Fruit fly (Drosophila melanogaster) whole organism, larva: ENCODE measurements around the gene CG14153.

Experiments
- noc ChIP-seq: fragments of 200-800 bp; sonication (Bioruptor generic); optimal IDR thresholded peaks from 3 replicates; lab custom pipeline; 2019; ENCODE audit warnings: missing biosample characterization, mild to moderate bottlenecking, missing genetic modification characterization, moderate library complexity

Gene CG14153

dm6 chr3L:10672540-10672939 is 29.2 kb downstream of the CG14153 start:
- TF ChIP-seq noc = no peak

DNA sequence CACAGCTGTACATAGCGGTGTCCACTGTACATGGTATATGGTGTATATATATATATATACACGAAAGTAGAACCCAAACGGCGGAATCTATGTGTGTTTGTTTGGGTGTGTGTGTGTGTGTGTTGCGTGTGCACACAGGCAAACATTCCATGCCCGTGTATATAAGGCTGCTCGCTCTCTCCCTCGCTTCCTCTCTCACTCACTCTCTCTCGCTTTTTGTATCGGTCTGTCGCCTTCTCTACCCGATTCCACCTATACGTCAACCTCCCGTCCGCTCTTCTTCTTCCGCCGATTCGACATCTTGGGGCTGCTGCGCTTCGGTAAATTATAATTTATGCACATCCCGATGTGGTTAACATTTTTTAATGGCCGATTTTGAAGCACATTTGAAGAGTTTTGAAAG is 30.8 kb downstream of the CG14153 start:
- TF ChIP-seq noc = peak; percentile 24

DNA sequence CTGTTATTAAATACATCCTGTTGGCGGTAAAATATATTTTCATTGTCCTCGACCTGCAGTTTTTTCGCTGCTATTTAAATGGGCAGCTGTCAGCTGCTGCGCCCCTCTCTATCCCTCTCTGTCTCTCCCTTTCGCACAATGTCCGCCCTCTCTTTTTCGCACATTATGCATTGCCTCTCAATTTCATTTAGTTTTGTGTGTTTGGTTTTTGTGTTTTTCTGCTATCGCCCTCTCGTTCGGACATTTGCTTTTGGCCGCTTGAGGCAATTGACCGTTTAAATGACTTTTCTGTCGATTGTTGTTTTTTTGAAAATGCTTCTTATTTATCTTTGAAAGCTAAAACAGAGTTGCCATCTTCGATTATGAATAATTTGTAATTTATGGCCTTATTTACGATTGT is 31.6 kb downstream of the CG14153 start:
- no peak for TF ChIP-seq noc

DNA sequence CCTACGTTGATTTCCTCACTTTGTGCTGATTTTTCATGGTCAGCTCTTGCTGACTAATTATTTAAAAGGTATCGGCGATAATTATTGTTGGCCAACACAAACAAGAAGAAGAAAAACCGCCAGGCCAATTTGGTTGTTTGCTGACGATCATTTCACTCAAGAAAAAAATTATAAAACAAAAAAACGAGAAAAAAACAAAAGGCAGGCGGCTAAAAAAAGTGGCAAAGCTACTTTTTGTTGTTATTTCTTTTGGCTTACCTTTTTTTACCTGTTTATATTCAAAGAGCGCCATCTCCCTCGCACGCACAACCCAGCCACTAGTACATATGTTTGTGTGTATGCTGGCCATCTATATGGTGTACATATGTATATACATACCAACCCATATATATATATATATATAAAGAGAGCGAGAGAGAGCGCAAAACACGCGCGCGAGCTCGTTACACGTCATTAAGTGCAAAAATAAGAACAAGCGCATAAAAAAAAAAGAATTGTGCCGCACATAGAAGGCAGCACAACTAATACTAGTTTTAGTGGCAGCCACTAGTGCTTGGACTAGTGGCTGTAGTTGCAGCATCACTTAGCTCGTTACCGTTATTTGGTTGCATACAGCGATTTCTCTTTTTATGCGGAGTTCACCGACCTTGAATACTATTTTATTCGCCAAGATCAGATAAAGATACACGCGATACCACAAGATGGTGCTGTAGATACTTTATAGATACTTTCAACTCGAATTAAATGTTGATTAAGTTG is 32.5 kb downstream of the CG14153 start:
- TF ChIP-seq noc = no peak

dm6 chr3L:10677816-10678215 is 34.5 kb downstream of the CG14153 start:
- no peak for TF ChIP-seq noc

- peak; percentile 93 for TF ChIP-seq noc
Observed at dm6 chr3L:10678545-10679067, 35.3 kb downstream of the CG14153 start.

dm6 chr3L:10679711-10680154 is 36.4 kb downstream of the CG14153 start:
- peak; percentile 43 for TF ChIP-seq noc

- no peak for TF ChIP-seq noc
Observed at dm6 chr3L:10680177-10680576, 36.8 kb downstream of the CG14153 start.

DNA sequence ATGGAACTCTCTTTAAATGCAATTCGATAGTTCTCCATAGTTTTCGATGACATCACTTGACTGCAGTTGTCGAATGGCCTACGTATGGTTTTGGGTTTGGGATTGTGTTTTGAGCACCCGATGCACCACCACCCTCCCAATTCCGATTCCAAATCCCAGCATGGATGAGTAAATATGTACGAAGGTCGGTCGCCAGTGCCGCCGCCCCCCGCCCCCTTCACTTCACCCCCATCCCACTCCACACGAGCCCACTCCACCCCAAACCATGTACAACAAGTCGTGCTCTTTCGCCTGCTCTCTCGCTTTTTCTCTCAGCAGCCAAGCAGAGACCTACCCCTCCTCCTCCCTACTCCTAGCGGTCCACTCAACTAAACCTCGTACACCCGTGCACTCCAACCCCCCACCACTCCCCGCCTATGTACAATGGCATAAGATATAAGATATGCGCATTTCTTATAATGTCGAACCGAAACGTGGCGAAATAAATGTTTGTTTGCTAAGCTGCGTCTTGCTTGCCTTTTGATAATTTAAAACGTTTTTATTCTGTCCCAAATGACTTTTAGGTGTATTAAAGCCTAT is 37.5 kb downstream of the CG14153 start:
- no peak for TF ChIP-seq noc

dm6 chr3L:10681814-10682213 is 38.5 kb downstream of the CG14153 start:
- TF ChIP-seq noc = no peak

dm6 chr3L:10682725-10683367 is 39.5 kb downstream of the CG14153 start:
- TF ChIP-seq noc = peak; percentile 98

DNA sequence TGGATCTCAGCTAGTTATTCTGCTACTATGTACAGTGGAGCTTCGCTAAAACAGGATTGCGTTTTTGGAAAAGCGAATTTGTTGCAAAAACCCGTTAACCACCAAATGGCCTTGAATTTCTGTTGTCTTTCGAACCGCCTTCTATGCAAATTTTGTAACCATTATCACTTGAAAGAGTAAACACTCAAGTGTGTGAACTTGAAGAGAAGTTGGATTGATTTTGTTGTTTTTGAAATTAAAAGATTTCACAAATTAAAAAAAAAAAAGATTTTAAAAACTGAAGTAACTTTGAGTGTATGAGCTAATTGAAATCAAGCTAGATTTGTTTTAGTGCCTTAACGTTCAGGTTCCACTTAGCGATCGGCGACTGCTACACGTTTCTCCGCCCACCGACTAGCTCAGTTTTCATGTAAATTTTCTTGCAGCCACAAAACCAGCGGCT is 40.6 kb downstream of the CG14153 start:
- no peak for TF ChIP-seq noc

- TF ChIP-seq noc = no peak
Observed at dm6 chr3L:10684492-10684891, 41.2 kb downstream of the CG14153 start.

DNA sequence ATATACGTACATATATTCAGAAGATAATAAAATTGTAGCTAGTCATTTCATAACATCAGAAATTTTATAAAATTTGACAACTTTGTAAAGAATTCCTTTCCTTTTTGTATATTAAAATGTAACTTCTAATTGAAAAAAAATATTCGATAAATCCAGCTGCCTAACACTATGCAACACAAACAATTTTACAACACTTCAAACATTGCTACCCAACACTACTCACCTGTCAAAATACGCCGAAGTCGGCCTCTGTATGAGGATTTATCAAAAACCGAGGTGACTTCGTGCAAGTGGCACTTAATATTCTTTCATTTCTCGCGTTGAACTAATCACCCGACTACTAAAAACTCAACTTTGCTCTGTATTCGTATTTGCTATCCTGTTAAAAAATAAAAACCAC is 43.3 kb downstream of the CG14153 start:
- TF ChIP-seq noc = no peak

DNA sequence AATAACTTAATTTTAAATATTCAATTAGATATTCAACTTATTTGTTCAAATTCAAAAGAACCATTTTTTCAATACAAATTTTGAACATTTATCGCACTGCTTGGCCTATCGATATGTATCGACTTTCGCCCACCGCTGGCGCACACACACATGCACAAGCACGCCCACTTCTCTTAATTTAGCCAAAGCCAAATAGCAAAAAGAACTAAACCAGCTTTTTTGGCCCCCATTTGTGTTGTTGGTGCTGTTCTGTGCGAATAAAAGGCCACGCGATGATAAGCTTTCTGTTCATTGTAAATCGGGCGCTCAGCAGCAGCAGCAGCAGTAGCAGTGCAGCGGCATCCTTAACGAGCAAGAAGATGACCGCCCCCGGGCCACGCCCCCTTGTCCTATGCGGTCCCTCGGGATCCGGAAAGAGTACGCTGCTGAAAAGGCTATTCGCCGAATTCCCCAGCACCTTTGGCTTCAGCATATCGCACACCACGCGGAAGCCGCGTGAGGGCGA is 47.6 kb downstream of the CG14153 start, which contains the start of gene CG11811:
Gene CG11811 (plus strand): TSS at position 121 of the 505 bp plus-strand sequence.
- TF ChIP-seq noc = peak; percentile 23

dm6 chr3L:10692459-10693217 is 49.3 kb downstream of the CG14153 start, which contains the start of gene CG33493:
Gene CG33493 (minus strand): TSS chr3L:10693167.
- TF ChIP-seq noc = no peak
